Fruit fly (Drosophila melanogaster) whole organism, embryonic: ENCODE results near the gene CG31638.
A peak's percentile ranks its signal among the peaks of the same experiment; 100 is the strongest.

Experiments used
- CG10147 ChIP-seq: fragments of 200-800 bp; sonication (Bioruptor generic); optimal IDR thresholded peaks from 2 replicates; lab custom pipeline; 2019; ENCODE audit warnings: missing biosample characterization, mild to moderate bottlenecking, missing genetic modification characterization, moderate library complexity
- CG11456 ChIP-seq: fragments of 200-800 bp; sonication (Bioruptor generic); IDR thresholded peaks from 3 replicates; pipeline ENCODE4 v1.3.6; 2022; ENCODE audit warnings: missing biosample characterization, missing genetic modification characterization
- CG12071 ChIP-seq: fragments of 200-800 bp; sonication (Bioruptor generic); optimal IDR thresholded peaks from 3 replicates; lab custom pipeline; 2018; ENCODE audit warnings: missing biosample characterization, mild to moderate bottlenecking, missing genetic modification characterization
- CG12155 ChIP-seq: fragments of 200-800 bp; sonication (Bioruptor generic); optimal IDR thresholded peaks from 3 replicates; lab custom pipeline; 2016; ENCODE audit warnings: missing biosample characterization, missing genetic modification characterization
- CG12391 ChIP-seq: fragments of 200-800 bp; sonication (Bioruptor generic); optimal IDR thresholded peaks from 3 replicates; lab custom pipeline; 2018; ENCODE audit warnings: missing biosample characterization, mild to moderate bottlenecking, missing genetic modification characterization, moderate library complexity
- CG12744 ChIP-seq: fragments of 200-800 bp; sonication (Bioruptor generic); optimal IDR thresholded peaks from 2 replicates; lab custom pipeline; 2016; ENCODE audit warnings: missing biosample characterization, missing genetic modification characterization
- CG13296 ChIP-seq: fragments of 200-800 bp; sonication (Bioruptor generic); optimal IDR thresholded peaks from 3 replicates; lab custom pipeline; 2018; ENCODE audit warnings: missing biosample characterization, mild to moderate bottlenecking, missing genetic modification characterization
- CG13894 ChIP-seq: fragments of 200-800 bp; sonication (Bioruptor generic); optimal IDR thresholded peaks from 3 replicates; lab custom pipeline; 2018; ENCODE audit warnings: missing biosample characterization, mild to moderate bottlenecking, missing genetic modification characterization, moderate library complexity
- CG14860 ChIP-seq: fragments of 200-800 bp; sonication (Bioruptor generic); IDR thresholded peaks from 3 replicates; pipeline ENCODE4 v1.3.6; 2022; ENCODE audit warnings: missing biosample characterization, missing genetic modification characterization; ENCODE audit not compliant: partially characterized antibody
- CG15011 ChIP-seq: fragments of 200-800 bp; sonication (Bioruptor generic); optimal IDR thresholded peaks from 3 replicates; lab custom pipeline; 2018; ENCODE audit warnings: missing biosample characterization, mild to moderate bottlenecking, missing genetic modification characterization
- CG15514 ChIP-seq: fragments of 200-800 bp; sonication (Bioruptor generic); optimal IDR thresholded peaks from 3 replicates; lab custom pipeline; 2017; ENCODE audit warnings: missing biosample characterization, missing genetic modification characterization, mild to moderate bottlenecking, moderate library complexity, missing genetic modification reagents
- CG16863 ChIP-seq: fragments of 200-800 bp; sonication (Bioruptor generic); optimal IDR thresholded peaks from 3 replicates; lab custom pipeline; 2016; ENCODE audit warnings: missing biosample characterization, missing genetic modification characterization
- CG2199 ChIP-seq: fragments of 200-800 bp; sonication (Bioruptor generic); IDR thresholded peaks from 3 replicates; pipeline ENCODE4 v1.3.6; 2022; ENCODE audit warnings: missing biosample characterization, missing genetic modification characterization
- CG2678 ChIP-seq: fragments of 200-800 bp; sonication (Bioruptor generic); optimal IDR thresholded peaks from 3 replicates; lab custom pipeline; 2019; ENCODE audit warnings: missing biosample characterization, mild to moderate bottlenecking, missing genetic modification characterization, moderate library complexity
- CG2875 ChIP-seq: fragments of 200-800 bp; sonication (Bioruptor generic); optimal IDR thresholded peaks from 2 replicates; lab custom pipeline; 2017; ENCODE audit warnings: missing biosample characterization, mild to moderate bottlenecking, missing genetic modification characterization, missing genetic modification reagents
- CG4282 ChIP-seq: fragments of 200-800 bp; sonication (Bioruptor generic); optimal IDR thresholded peaks from 2 replicates; lab custom pipeline; 2016; ENCODE audit warnings: missing biosample characterization, missing genetic modification characterization
- CG4424 ChIP-seq: fragments of 200-800 bp; sonication (Bioruptor generic); optimal IDR thresholded peaks from 3 replicates; lab custom pipeline; 2016; ENCODE audit warnings: missing biosample characterization, missing genetic modification characterization
- CG6175 ChIP-seq: fragments of 200-800 bp; sonication (Bioruptor generic); IDR thresholded peaks from 3 replicates; pipeline ENCODE4 v1.3.6; 2022; ENCODE audit warnings: missing biosample characterization, missing genetic modification characterization
- CG7271 ChIP-seq: fragments of 200-800 bp; sonication (Bioruptor generic); optimal IDR thresholded peaks from 2 replicates; lab custom pipeline; 2018; ENCODE audit warnings: missing biosample characterization, mild to moderate bottlenecking, missing genetic modification characterization, moderate library complexity
- CG7372 ChIP-seq: fragments of 200-800 bp; sonication (Bioruptor generic); IDR thresholded peaks from 2 replicates; pipeline ENCODE4 v1.3.6; 2022; ENCODE audit warnings: missing biosample characterization, missing genetic modification characterization
- Dbx ChIP-seq: fragments of 200-800 bp; sonication (Bioruptor generic); IDR thresholded peaks from 3 replicates; pipeline ENCODE4 v1.3.6; 2022; ENCODE audit warnings: missing biosample characterization, missing genetic modification characterization
- E2f2 ChIP-seq: fragments of 200-800 bp; sonication (Bioruptor generic); IDR thresholded peaks from 2 replicates; pipeline ENCODE4 v1.3.6; 2022; ENCODE audit warnings: missing biosample characterization, missing genetic modification characterization
- Ets97D ChIP-seq: fragments of 200-800 bp; sonication (Bioruptor generic); optimal IDR thresholded peaks from 3 replicates; lab custom pipeline; 2016; ENCODE audit warnings: missing biosample characterization, missing genetic modification characterization
- Fer3 ChIP-seq: fragments of 200-800 bp; sonication (Bioruptor generic); optimal IDR thresholded peaks from 2 replicates; lab custom pipeline; 2018; ENCODE audit warnings: missing biosample characterization, mild to moderate bottlenecking, missing genetic modification characterization, moderate library complexity
- HLH3B ChIP-seq: fragments of 200-800 bp; sonication (Bioruptor generic); IDR thresholded peaks from 2 replicates; pipeline ENCODE4 v1.3.6; 2022; ENCODE audit warnings: missing biosample characterization, missing genetic modification characterization
- HmgD ChIP-seq: fragments of 200-800 bp; sonication (Bioruptor generic); optimal IDR thresholded peaks from 3 replicates; lab custom pipeline; 2016; ENCODE audit warnings: missing biosample characterization, missing genetic modification characterization
- Kr ChIP-seq: fragments of 200-800 bp; sonication (Bioruptor generic); optimal IDR thresholded peaks from 2 replicates; lab custom pipeline; 2017; ENCODE audit warnings: missing biosample characterization, mild to moderate bottlenecking, missing genetic modification characterization
- Meics ChIP-seq: fragments of 200-800 bp; sonication (Bioruptor generic); optimal IDR thresholded peaks from 2 replicates; lab custom pipeline; 2017; ENCODE audit warnings: missing biosample characterization, mild to moderate bottlenecking, missing genetic modification characterization
- Myb ChIP-seq: fragments of 200-800 bp; sonication (Bioruptor generic); optimal IDR thresholded peaks from 2 replicates; lab custom pipeline; 2016; ENCODE audit warnings: missing biosample characterization, missing genetic modification characterization
- ab ChIP-seq: fragments of 200-800 bp; sonication (Bioruptor generic); optimal IDR thresholded peaks from 2 replicates; lab custom pipeline; 2016; ENCODE audit warnings: missing biosample characterization, missing genetic modification characterization
- corto ChIP-seq: fragments of 200-800 bp; sonication (Bioruptor generic); optimal IDR thresholded peaks from 2 replicates; lab custom pipeline; 2016; ENCODE audit warnings: missing biosample characterization, mild to moderate bottlenecking, missing genetic modification characterization, moderate library complexity
- dati ChIP-seq: fragments of 200-800 bp; sonication (Bioruptor generic); IDR thresholded peaks from 2 replicates; pipeline ENCODE4 v1.3.6; 2022; ENCODE audit warnings: missing biosample characterization, missing genetic modification characterization
- dysf ChIP-seq: fragments of 200-800 bp; sonication (Bioruptor generic); IDR thresholded peaks from 3 replicates; pipeline ENCODE4 v1.3.6; 2022; ENCODE audit warnings: missing biosample characterization, missing genetic modification characterization
- exex ChIP-seq: fragments of 200-800 bp; sonication (Bioruptor generic); optimal IDR thresholded peaks from 4 replicates; lab custom pipeline; 2018; ENCODE audit warnings: missing biosample characterization, mild to moderate bottlenecking, missing genetic modification characterization, moderate library complexity
- her ChIP-seq: fragments of 200-800 bp; sonication (Bioruptor generic); optimal IDR thresholded peaks from 2 replicates; lab custom pipeline; 2016; ENCODE audit warnings: missing biosample characterization, missing genetic modification characterization
- lab ChIP-seq: fragments of 200-800 bp; sonication (Bioruptor generic); optimal IDR thresholded peaks from 3 replicates; lab custom pipeline; 2017; ENCODE audit warnings: missing biosample characterization, missing genetic modification characterization, mild to moderate bottlenecking, moderate library complexity, missing genetic modification reagents
- mirr ChIP-seq: fragments of 200-800 bp; sonication (Bioruptor generic); optimal IDR thresholded peaks from 3 replicates; lab custom pipeline; 2018; ENCODE audit warnings: missing biosample characterization, mild to moderate bottlenecking, missing genetic modification characterization
- onecut ChIP-seq: fragments of 200-800 bp; sonication (Bioruptor generic); IDR thresholded peaks from 2 replicates; pipeline ENCODE4 v1.3.6; 2022; ENCODE audit warnings: missing biosample characterization, missing genetic modification characterization
- org-1 ChIP-seq: fragments of 200-800 bp; sonication (Bioruptor generic); optimal IDR thresholded peaks from 2 replicates; lab custom pipeline; 2017; ENCODE audit warnings: missing biosample characterization, missing genetic modification characterization
- pb ChIP-seq: fragments of 200-800 bp; sonication (Bioruptor generic); optimal IDR thresholded peaks from 3 replicates; lab custom pipeline; 2016; ENCODE audit warnings: missing biosample characterization, missing genetic modification characterization
- prd ChIP-seq, 3 experiments: fragments of >200 bp in 2 of 3; fragments of 200-800 bp in 1 of 3; sonication (Bioruptor generic) in 1 of 3; optimal IDR thresholded peaks in 2 of 3; IDR thresholded peaks in 1 of 3; 2 replicates in 2 of 3; 3 replicates in 1 of 3; pipeline versions ENCODE4 v1.3.6 to Lab custom; 2017 to 2022; ENCODE audit warnings: missing biosample characterization in 1 of 3, missing genetic modification characterization in 1 of 3
- psq ChIP-seq: fragments of 200-800 bp; sonication (Bioruptor generic); optimal IDR thresholded peaks from 2 replicates; lab custom pipeline; 2017; ENCODE audit warnings: missing biosample characterization, missing genetic modification characterization
- ro ChIP-seq: fragments of 200-800 bp; sonication (Bioruptor generic); IDR thresholded peaks from 2 replicates; pipeline ENCODE4 v1.3.6; 2022; ENCODE audit warnings: missing biosample characterization, missing genetic modification characterization
- sim ChIP-seq: fragments of 200-800 bp; sonication (Bioruptor generic); IDR thresholded peaks from 2 replicates; pipeline ENCODE4 v1.3.6; 2022; ENCODE audit warnings: missing biosample characterization, missing genetic modification characterization
- sna ChIP-seq: fragments of 200-800 bp; sonication (Bioruptor generic); IDR thresholded peaks from 2 replicates; pipeline ENCODE4 v1.3.6; 2022; ENCODE audit warnings: missing biosample characterization, missing genetic modification characterization; ENCODE audit not compliant: partially characterized antibody
- ssp ChIP-seq: fragments of 200-800 bp; sonication (Bioruptor generic); IDR thresholded peaks from 2 replicates; pipeline ENCODE4 v1.3.6; 2022; ENCODE audit warnings: missing biosample characterization, missing genetic modification characterization
- stc ChIP-seq: fragments of 200-800 bp; sonication (Bioruptor generic); IDR thresholded peaks from 2 replicates; pipeline ENCODE4 v1.3.6; 2022; ENCODE audit warnings: missing biosample characterization, missing genetic modification characterization
- sug ChIP-seq: fragments of 200-800 bp; optimal IDR thresholded peaks from 2 replicates; lab custom pipeline; 2019; ENCODE audit warnings: missing biosample characterization, mild to moderate bottlenecking, missing genetic modification characterization, moderate library complexity
- tgo ChIP-seq: fragments of 200-800 bp; sonication (Bioruptor generic); IDR thresholded peaks from 3 replicates; pipeline ENCODE4 v1.3.6; 2022; ENCODE audit warnings: missing biosample characterization, missing genetic modification characterization
- trh ChIP-seq: fragments of 200-800 bp; sonication (Bioruptor generic); optimal IDR thresholded peaks from 2 replicates; lab custom pipeline; 2016; ENCODE audit warnings: missing biosample characterization, missing genetic modification characterization
- zen2 ChIP-seq: fragments of 200-800 bp; sonication (Bioruptor generic); IDR thresholded peaks from 3 replicates; pipeline ENCODE4 v1.3.6; 2022; ENCODE audit warnings: missing biosample characterization, missing genetic modification characterization; ENCODE audit not compliant: partially characterized antibody

Gene CG31638

DNA sequence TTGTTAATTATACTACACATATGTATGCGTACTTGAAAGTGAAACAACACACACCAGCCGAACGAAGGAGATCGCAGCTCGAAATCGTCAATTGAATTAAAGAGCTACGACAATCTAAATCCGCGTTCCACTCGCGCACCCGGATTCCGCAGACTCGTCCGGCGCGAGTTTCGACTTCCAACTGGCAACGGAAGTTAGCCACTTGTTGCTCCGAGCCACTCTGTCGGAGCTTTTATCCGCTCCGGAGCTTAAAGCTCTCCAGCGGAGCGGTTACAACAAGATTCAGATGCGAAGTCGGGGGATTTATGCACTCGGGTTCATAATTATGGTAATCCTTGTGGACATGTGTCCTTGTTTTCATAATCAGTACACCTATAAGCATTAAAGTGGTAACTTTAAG is 25.4 kb upstream of the CG31638 start, which contains the start of gene Rchy1 (continued):
- TF ChIP-seq CG12155 (GFP tag; lab: Kevin White, UChicago) (no peak), Myb (GFP tag; lab: Kevin White, UChicago) (no peak), stc (GFP tag; lab: Robert Waterston, UW) (peak; percentile 61; the same call in 1 of the 2 replicates), sim (GFP tag; lab: Robert Waterston, UW) (no peak), CG16863 (GFP tag; lab: Kevin White, UChicago) (no peak), dati (GFP tag; lab: Robert Waterston, UW) (no peak), CG6175 (GFP tag; lab: Robert Waterston, UW) (no peak), CG7372 (GFP tag; lab: Robert Waterston, UW) (no peak), prd (optimal IDR thresholded peaks at IDR 0.05; lab: Kevin White, UChicago) (no peak), prd (GFP tag; IDR thresholded peaks at IDR 0.05; lab: Robert Waterston, UW) (no peak), lab (GFP tag; lab: Kevin White, UChicago) (peak; percentile 78), CG11456 (no peak), her (peak; percentile 37), ssp (GFP tag; lab: Robert Waterston, UW) (no peak), CG14860 (GFP tag; lab: Robert Waterston, UW) (no peak), corto (GFP tag; lab: Kevin White, UChicago) (no peak), Ets97D (GFP tag; lab: Kevin White, UChicago) (peak; percentile 73), CG4282 (no peak), CG2875 (peak; percentile 26), E2f2 (peak; percentile 58), CG2678 (peak; percentile 22), CG13894 (tag; lab: Kevin White, UChicago) (peak; percentile 72), CG15514 (GFP tag; lab: Kevin White, UChicago) (peak; percentile 64), mirr (GFP tag; lab: Kevin White, UChicago) (peak; percentile 81), CG12071 (peak; percentile 44), CG2199 (GFP tag; lab: Robert Waterston, UW) (no peak), CG12391 (tag; lab: Kevin White, UChicago) (no peak), Fer3 (tag; lab: Kevin White, UChicago) (peak; percentile 27), CG13296 (GFP tag; lab: Kevin White, UChicago) (peak; percentile 70), org-1 (no peak), HLH3B (GFP tag; lab: Robert Waterston, UW) (no peak; the same call in 1 of the 2 replicates), CG15011 (GFP tag; lab: Kevin White, UChicago) (no peak), Kr (GFP tag; lab: Kevin White, UChicago) (no peak), psq (no peak), Dbx (peak; percentile 36; the same call in 2 of the 3 replicates), dysf (no peak), sna (no peak), CG7271 (no peak), onecut (GFP tag; lab: Robert Waterston, UW) (no peak; the same call in 1 of the 2 replicates), CG10147 (GFP tag; lab: Kevin White, UChicago) (peak; percentile 32), CG12744 (GFP tag; lab: Kevin White, UChicago) (no peak), pb (no peak), trh (GFP tag; lab: Kevin White, UChicago) (no peak), HmgD (GFP tag; lab: Kevin White, UChicago) (no peak), exex (no peak), Meics (GFP tag; lab: Kevin White, UChicago) (peak; percentile 46), CG4424 (GFP tag; lab: Kevin White, UChicago) (no peak), zen2 (GFP tag; lab: Robert Waterston, UW) (no peak), ro (GFP tag; lab: Robert Waterston, UW) (no peak), tgo (GFP tag; lab: Robert Waterston, UW) (no peak; the same call in 2 of the 3 replicates), sug (tag; lab: Kevin White, UChicago) (peak; percentile 34), ab (GFP tag; lab: Kevin White, UChicago) (no peak)
